Worm (Caenorhabditis elegans): ENCODE measurements around the gene srw-112.

- TF ChIP-seq scrt-1 (GFP tag; IDR thresholded peaks at IDR 0.05) (no peak), hmbx-1 (tag; optimal IDR thresholded peaks at IDR 0.05) (no peak), ets-7 (tag; optimal IDR thresholded peaks at IDR 0.05) (no peak), sea-1 (GFP tag; conservative IDR thresholded peaks at IDR 0.05) (no peak), hnd-1 (tag; optimal IDR thresholded peaks at IDR 0.05) (no peak), flt-1 (GFP tag; IDR thresholded peaks at IDR 0.05) (no peak), B0310.2 (tag; optimal IDR thresholded peaks at IDR 0.05) (no peak), ama-1 (optimal IDR thresholded peaks at IDR 0.05) (no peak), aly-1 (tag; optimal IDR thresholded peaks at IDR 0.05) (no peak), tbx-11 (GFP tag; IDR thresholded peaks at IDR 0.05) (no peak), tra-4 (tag; optimal IDR thresholded peaks at IDR 0.05) (no peak)
Measured at ce11 chrV:3011394-3011793, 5.5 kb upstream of the srw-112 start, which contains the start of gene srw-135.
